Fruit fly (Drosophila melanogaster): ENCODE results near the gene mfr.

DNA sequence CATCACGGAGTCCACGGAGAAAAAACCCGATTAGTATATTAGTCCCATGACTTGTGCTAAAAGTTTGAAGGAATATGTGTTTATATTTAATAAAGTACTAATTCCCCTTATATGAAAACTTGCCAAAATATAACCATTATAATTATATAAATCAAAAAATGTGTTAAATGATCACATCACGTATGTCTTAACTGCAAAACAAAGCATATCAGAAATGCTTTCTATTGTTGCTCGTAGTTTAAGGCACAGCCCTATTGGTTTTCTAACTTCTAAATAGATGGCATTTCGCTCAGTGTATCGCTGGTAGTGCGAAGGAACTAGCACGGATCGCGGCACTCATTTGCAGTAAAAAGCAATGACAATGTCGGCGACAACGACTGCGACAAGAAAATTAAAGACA, 52.5 kb downstream of the mfr start:
- TF ChIP-seq CG32006 (GFP tag; optimal IDR thresholded peaks at IDR 0.05) (peak; percentile 58), Hr4 (GFP tag; optimal IDR thresholded peaks at IDR 0.05) (peak; percentile 27), esn (GFP tag; optimal IDR thresholded peaks at IDR 0.05) (no peak), CG8119 (GFP tag; IDR thresholded peaks at IDR 0.05) (no peak; the same call in 2 of the 3 replicates), achi (GFP tag; optimal IDR thresholded peaks at IDR 0.05) (no peak), net (GFP tag; optimal IDR thresholded peaks at IDR 0.05) (no peak), fd85E (GFP tag; optimal IDR thresholded peaks at IDR 0.05) (no peak), pdm3 (GFP tag; optimal IDR thresholded peaks at IDR 0.05) (no peak), svp (GFP tag) (no peak), CG34406 (GFP tag; optimal IDR thresholded peaks at IDR 0.05) (no peak), CG3919 (GFP tag; optimal IDR thresholded peaks at IDR 0.05) (peak; percentile 58), CG11762 (GFP tag; optimal IDR thresholded peaks at IDR 0.05; ENCODE audit: insufficient read depth) (peak; percentile 15), CG3032 (tag; optimal IDR thresholded peaks at IDR 0.05) (peak; percentile 33), CG4318 (GFP tag; optimal IDR thresholded peaks at IDR 0.05) (peak; percentile 26)

Data from whole organism, prepupa.